Worm (Caenorhabditis elegans): Measurements from ENCODE around the gene F36D4.5.

ce11 chrV:9427075-9427474 is 1.5 kb upstream of the F36D4.5 start, which contains the start of gene F36D4.6:
- TF ChIP-seq ceh-82 (tag; optimal IDR thresholded peaks at IDR 0.05) (no peak), sma-3 (GFP tag; optimal IDR thresholded peaks at IDR 0.05) (no peak), unc-62 (GFP tag; optimal IDR thresholded peaks at IDR 0.05) (no peak), fos-1 (tag; optimal IDR thresholded peaks at IDR 0.05) (no peak), nhr-237 (tag; optimal IDR thresholded peaks at IDR 0.05) (no peak), sem-4 (tag; optimal IDR thresholded peaks at IDR 0.05) (no peak), nhr-23 (tag; optimal IDR thresholded peaks at IDR 0.05) (no peak), unc-39 (tag; optimal IDR thresholded peaks at IDR 0.05) (no peak), mdl-1 (tag; optimal IDR thresholded peaks at IDR 0.05) (no peak), lin-11 (tag; optimal IDR thresholded peaks at IDR 0.05) (no peak), mbf-1 (tag; optimal IDR thresholded peaks at IDR 0.05) (no peak), R02D3.7 (tag; optimal IDR thresholded peaks at IDR 0.05) (no peak), dmd-4 (tag; optimal IDR thresholded peaks at IDR 0.05) (no peak), ZK546.5 (tag; optimal IDR thresholded peaks at IDR 0.05) (no peak)

Data from whole organism, L2 larva.